Worm (Caenorhabditis elegans) whole organism, young adult: ENCODE data around the gene C43C3.4.

Experiments
- ama-1 ChIP-seq, 3 experiments: fragments of 150-350 bp in 1 of 3; sonication (generic microtip) in 2 of 3; optimal IDR thresholded peaks; 2 replicates each; lab custom pipeline; 2014 to 2018; ENCODE audit warnings: missing biosample characterization in 2 of 3, missing genetic modification characterization in 2 of 3, missing genetic modification reagents in 2 of 3
- bed-2 ChIP-seq: fragments of 200-800 bp; sonication (Bioruptor generic); IDR thresholded peaks from 2 replicates; pipeline ENCODE4 v1.3.6; 2022; ENCODE audit warnings: missing genetic modification reagents, missing genetic modification characterization, missing compliant biosample characterization
- gei-17 ChIP-seq: fragments of 200-800 bp; sonication (Bioruptor generic); optimal IDR thresholded peaks from 2 replicates; lab custom pipeline; 2018; ENCODE audit warnings: mild to moderate bottlenecking, missing genetic modification characterization, missing compliant biosample characterization
- hlh-12 ChIP-seq: sonication (generic microtip); optimal IDR thresholded peaks from 2 replicates; lab custom pipeline; 2016; ENCODE audit warnings: missing genetic modification characterization, missing compliant biosample characterization
- hmg-1.2 ChIP-seq: fragments of 200-800 bp; sonication (Bioruptor generic); IDR thresholded peaks from 2 replicates; pipeline ENCODE4 v1.3.6; 2022; ENCODE audit warnings: missing genetic modification reagents, missing genetic modification characterization, missing compliant biosample characterization
- lin-40 ChIP-seq: sonication (generic microtip); optimal IDR thresholded peaks from 2 replicates; lab custom pipeline; 2016; ENCODE audit warnings: missing genetic modification characterization, mild to moderate bottlenecking, missing compliant biosample characterization, missing genotype, missing genetic modification reagents
- unc-130 ChIP-seq: sonication (generic microtip); optimal IDR thresholded peaks from 2 replicates; lab custom pipeline; 2016; ENCODE audit warnings: missing genetic modification reagents, missing genetic modification characterization, missing compliant biosample characterization
- unc-62 ChIP-seq: fragments of 150-350 bp; optimal IDR thresholded peaks from 2 replicates; lab custom pipeline; 2014; ENCODE audit warnings: missing biosample characterization, missing genetic modification reagents, missing genetic modification characterization
- zim-3 ChIP-seq: sonication (generic microtip); optimal IDR thresholded peaks from 2 replicates; lab custom pipeline; 2017; ENCODE audit warnings: mild to moderate bottlenecking, missing genetic modification characterization, moderate library complexity, missing compliant biosample characterization
- ztf-6 ChIP-seq: fragments of 200-800 bp; sonication (Bioruptor generic); IDR thresholded peaks from 2 replicates; pipeline ENCODE4 v1.3.6; 2022; ENCODE audit warnings: missing genetic modification reagents, missing genetic modification characterization, missing compliant biosample characterization

- TF ChIP-seq unc-130 (GFP tag; lab: Kevin White, UChicago): no peak
- TF ChIP-seq ama-1 (optimal IDR thresholded peaks at IDR 0.05; lab: Kevin White, UChicago): no peak
- TF ChIP-seq ama-1 (GFP tag; optimal IDR thresholded peaks at IDR 0.05; lab: Kevin White, UChicago): no peak
- no peak for TF ChIP-seq gei-17 (GFP tag; lab: Kevin White, UChicago)
- TF ChIP-seq lin-40 (tag; lab: Kevin White, UChicago): no peak
- no peak for TF ChIP-seq zim-3 (tag; lab: Kevin White, UChicago)
- no peak for TF ChIP-seq unc-62 (GFP tag; lab: Kevin White, UChicago)
- no peak for TF ChIP-seq hlh-12 (tag; lab: Kevin White, UChicago)
- no peak for TF ChIP-seq bed-2
- no peak for TF ChIP-seq hmg-1.2 (GFP tag; lab: Robert Waterston, UW)
- TF ChIP-seq ztf-6 (GFP tag; lab: Robert Waterston, UW): no peak
Measured at ce11 chrX:9677927-9678326, 3.2 kb upstream of the C43C3.4 start.
